Fruit fly (Drosophila melanogaster) whole organism, embryonic: ENCODE data around the gene S-Lap4.

Experiments used
- Aef1 ChIP-seq: fragments of 200-800 bp; sonication (Bioruptor generic); IDR thresholded peaks from 3 replicates; pipeline ENCODE4 v1.3.6; 2022; ENCODE audit warnings: missing biosample characterization, missing genetic modification characterization
- Asciz ChIP-seq: fragments of 200-800 bp; sonication (Bioruptor generic); optimal IDR thresholded peaks from 2 replicates; lab custom pipeline; 2017; ENCODE audit warnings: missing biosample characterization, mild to moderate bottlenecking, missing genetic modification characterization, missing genetic modification reagents
- BEAF-32 ChIP-seq: fragments of 200-800 bp; sonication (Bioruptor generic); optimal IDR thresholded peaks from 3 replicates; lab custom pipeline; 2017; ENCODE audit warnings: missing biosample characterization, missing genetic modification characterization, mild to moderate bottlenecking, moderate library complexity, missing genetic modification reagents
- CG11696 ChIP-seq: fragments of 200-800 bp; sonication (Bioruptor generic); IDR thresholded peaks from 2 replicates; pipeline ENCODE4 v1.3.6; 2022; ENCODE audit warnings: missing biosample characterization, missing genetic modification characterization
- CG12104 ChIP-seq: fragments of 200-800 bp; sonication (Bioruptor generic); optimal IDR thresholded peaks from 3 replicates; lab custom pipeline; 2016; ENCODE audit warnings: missing biosample characterization, missing genetic modification characterization
- CG12769 ChIP-seq: fragments of 200-800 bp; sonication (Bioruptor generic); optimal IDR thresholded peaks from 2 replicates; lab custom pipeline; 2019; ENCODE audit warnings: missing biosample characterization, mild to moderate bottlenecking, missing genetic modification characterization, moderate library complexity
- CG13775 ChIP-seq: fragments of 200-800 bp; sonication (Bioruptor generic); optimal IDR thresholded peaks from 3 replicates; lab custom pipeline; 2017; ENCODE audit warnings: missing biosample characterization, mild to moderate bottlenecking, missing genetic modification characterization
- CG13894 ChIP-seq: fragments of 200-800 bp; sonication (Bioruptor generic); optimal IDR thresholded peaks from 3 replicates; lab custom pipeline; 2018; ENCODE audit warnings: missing biosample characterization, mild to moderate bottlenecking, missing genetic modification characterization, moderate library complexity
- CG15479 ChIP-seq: fragments of 200-800 bp; sonication (Bioruptor generic); optimal IDR thresholded peaks from 3 replicates; lab custom pipeline; 2019; ENCODE audit warnings: missing biosample characterization, mild to moderate bottlenecking, missing genetic modification characterization, moderate library complexity
- CG3281 ChIP-seq: fragments of 200-800 bp; sonication (Bioruptor generic); optimal IDR thresholded peaks from 3 replicates; lab custom pipeline; 2017; ENCODE audit warnings: missing biosample characterization, mild to moderate bottlenecking, missing genetic modification characterization
- CG34376 ChIP-seq: fragments of 200-800 bp; sonication (Bioruptor generic); optimal IDR thresholded peaks from 2 replicates; lab custom pipeline; 2018; ENCODE audit warnings: missing biosample characterization, mild to moderate bottlenecking, missing genetic modification characterization
- CG4328 ChIP-seq: fragments of 200-800 bp; sonication (Bioruptor generic); optimal IDR thresholded peaks from 3 replicates; lab custom pipeline; 2017; ENCODE audit warnings: missing biosample characterization, missing genetic modification reagents, missing genetic modification characterization
- CG4424 ChIP-seq: fragments of 200-800 bp; sonication (Bioruptor generic); optimal IDR thresholded peaks from 3 replicates; lab custom pipeline; 2016; ENCODE audit warnings: missing biosample characterization, missing genetic modification characterization
- CG4730 ChIP-seq: fragments of 200-800 bp; sonication (Bioruptor generic); IDR thresholded peaks from 2 replicates; pipeline ENCODE4 v1.3.6; 2022; ENCODE audit warnings: missing biosample characterization, missing genetic modification characterization
- CG7839 ChIP-seq: fragments of 200-800 bp; sonication (Bioruptor generic); optimal IDR thresholded peaks from 3 replicates; lab custom pipeline; 2018; ENCODE audit warnings: missing biosample characterization, mild to moderate bottlenecking, missing genetic modification characterization, moderate library complexity
- CG9727 ChIP-seq: fragments of 200-800 bp; sonication (Bioruptor generic); optimal IDR thresholded peaks from 3 replicates; lab custom pipeline; 2017; ENCODE audit warnings: missing biosample characterization, mild to moderate bottlenecking, missing genetic modification characterization
- CG9817 ChIP-seq: fragments of 200-800 bp; sonication (Bioruptor generic); optimal IDR thresholded peaks from 2 replicates; lab custom pipeline; 2018; ENCODE audit warnings: missing biosample characterization, mild to moderate bottlenecking, missing genetic modification characterization, moderate library complexity
- CoRest ChIP-seq: fragments of 200-800 bp; sonication (Bioruptor generic); optimal IDR thresholded peaks from 3 replicates; lab custom pipeline; 2018; ENCODE audit warnings: missing biosample characterization, mild to moderate bottlenecking, missing genetic modification characterization, moderate library complexity
- D ChIP-seq, 2 experiments: fragments of 200-800 bp in 1 of 2; fragments of >200 bp in 1 of 2; sonication (Bioruptor generic) in 1 of 2; optimal IDR thresholded peaks; 2 replicates in 1 of 2; 3 replicates in 1 of 2; lab custom pipeline; 2017; ENCODE audit warnings: mild to moderate bottlenecking in 1 of 2, missing biosample characterization in 1 of 2, missing genetic modification characterization in 1 of 2, missing genetic modification reagents in 1 of 2
- Dfd ChIP-seq, 2 experiments: fragments of >200 bp; optimal IDR thresholded peaks; 2 replicates each; lab custom pipeline; 2017; ENCODE audit warnings: missing biosample characterization in 2 of 2, missing genetic modification characterization in 2 of 2
- HLH54F ChIP-seq: fragments of 200-800 bp; sonication (Bioruptor generic); optimal IDR thresholded peaks from 3 replicates; lab custom pipeline; 2016; ENCODE audit warnings: missing biosample characterization, missing genetic modification characterization
- Hr3 ChIP-seq: fragments of 200-800 bp; sonication (Bioruptor generic); optimal IDR thresholded peaks from 3 replicates; lab custom pipeline; 2016; ENCODE audit warnings: missing biosample characterization, missing genetic modification characterization
- Hr51 ChIP-seq, 2 experiments: fragments of 200-800 bp; sonication (Bioruptor generic); optimal IDR thresholded peaks; 2 replicates in 1 of 2; 3 replicates in 1 of 2; lab custom pipeline; 2016 to 2018; ENCODE audit warnings: missing biosample characterization in 2 of 2, missing genetic modification characterization in 2 of 2, mild to moderate bottlenecking in 1 of 2, moderate library complexity in 1 of 2
- Hsf ChIP-seq: fragments of 200-800 bp; sonication (Bioruptor generic); optimal IDR thresholded peaks from 3 replicates; lab custom pipeline; 2016; ENCODE audit warnings: missing biosample characterization, missing genetic modification characterization
- Meics ChIP-seq: fragments of 200-800 bp; sonication (Bioruptor generic); optimal IDR thresholded peaks from 2 replicates; lab custom pipeline; 2017; ENCODE audit warnings: missing biosample characterization, mild to moderate bottlenecking, missing genetic modification characterization
- NC2α ChIP-seq: fragments of 200-800 bp; sonication (Bioruptor generic); optimal IDR thresholded peaks from 2 replicates; lab custom pipeline; 2016; ENCODE audit warnings: missing biosample characterization, missing genetic modification characterization
- NfI ChIP-seq: fragments of 200-800 bp; sonication (Bioruptor generic); optimal IDR thresholded peaks from 3 replicates; lab custom pipeline; 2018; ENCODE audit warnings: missing biosample characterization, mild to moderate bottlenecking, missing genetic modification characterization, moderate library complexity
- Sox102F ChIP-seq: fragments of 200-800 bp; sonication (Bioruptor generic); optimal IDR thresholded peaks from 2 replicates; lab custom pipeline; 2018; ENCODE audit warnings: missing biosample characterization, mild to moderate bottlenecking, missing genetic modification characterization, moderate library complexity
- Trl ChIP-seq, 3 experiments: fragments of >200 bp in 2 of 3; fragments of 200-800 bp in 1 of 3; sonication (Bioruptor generic) in 1 of 3; optimal IDR thresholded peaks; 2 replicates in 1 of 3; 3 replicates in 2 of 3; lab custom pipeline; 2016 to 2017; ENCODE audit warnings: missing biosample characterization in 1 of 3, missing genetic modification characterization in 1 of 3
- ash1 ChIP-seq: fragments of 200-800 bp; sonication (Bioruptor generic); optimal IDR thresholded peaks from 2 replicates; lab custom pipeline; 2018; ENCODE audit warnings: missing biosample characterization, mild to moderate bottlenecking, missing genetic modification characterization
- cato ChIP-seq: fragments of 200-800 bp; sonication (Bioruptor generic); optimal IDR thresholded peaks from 2 replicates; lab custom pipeline; 2016; ENCODE audit warnings: missing biosample characterization, missing genetic modification characterization, borderline replicate concordance
- cwo ChIP-seq: fragments of 200-800 bp; sonication (Bioruptor generic); optimal IDR thresholded peaks from 3 replicates; lab custom pipeline; 2017; ENCODE audit warnings: missing biosample characterization, missing genetic modification characterization, mild to moderate bottlenecking, moderate library complexity, missing genetic modification reagents
- gce ChIP-seq: fragments of 200-800 bp; sonication (Bioruptor generic); IDR thresholded peaks from 3 replicates; pipeline ENCODE4 v1.3.6; 2022; ENCODE audit warnings: missing biosample characterization, missing genetic modification characterization
- gem ChIP-seq: fragments of 200-800 bp; sonication (Bioruptor generic); optimal IDR thresholded peaks from 2 replicates; lab custom pipeline; 2019; ENCODE audit warnings: missing biosample characterization, mild to moderate bottlenecking, missing genetic modification characterization, moderate library complexity
- grau ChIP-seq: fragments of 200-800 bp; optimal IDR thresholded peaks from 3 replicates; lab custom pipeline; 2019; ENCODE audit warnings: missing biosample characterization, mild to moderate bottlenecking, missing genetic modification characterization, moderate library complexity
- ind ChIP-seq: fragments of 200-800 bp; sonication (Bioruptor generic); optimal IDR thresholded peaks from 3 replicates; lab custom pipeline; 2016; ENCODE audit warnings: missing biosample characterization, missing genetic modification characterization
- lab ChIP-seq: fragments of 200-800 bp; sonication (Bioruptor generic); optimal IDR thresholded peaks from 3 replicates; lab custom pipeline; 2017; ENCODE audit warnings: missing biosample characterization, missing genetic modification characterization, mild to moderate bottlenecking, moderate library complexity, missing genetic modification reagents
- lilli ChIP-seq: fragments of 200-800 bp; sonication (Bioruptor generic); optimal IDR thresholded peaks from 3 replicates; lab custom pipeline; 2016; ENCODE audit warnings: missing biosample characterization, missing genetic modification characterization
- lmd ChIP-seq: fragments of 200-800 bp; sonication (Bioruptor generic); IDR thresholded peaks from 2 replicates; pipeline ENCODE4 v1.3.6; 2022; ENCODE audit warnings: missing biosample characterization, missing genetic modification characterization
- lola ChIP-seq, 3 experiments: fragments of >200 bp in 2 of 3; fragments of 200-800 bp in 1 of 3; sonication (Bioruptor generic) in 1 of 3; optimal IDR thresholded peaks; 2 replicates each; lab custom pipeline; 2017 to 2019; ENCODE audit warnings: missing biosample characterization in 3 of 3, missing genetic modification characterization in 3 of 3, mild to moderate bottlenecking in 1 of 3, moderate library complexity in 1 of 3
- mld ChIP-seq: fragments of 200-800 bp; sonication (Bioruptor generic); IDR thresholded peaks from 3 replicates; pipeline ENCODE4 v1.3.6; 2022; ENCODE audit warnings: missing biosample characterization, missing genetic modification characterization; ENCODE audit not compliant: partially characterized antibody
- pum ChIP-seq: fragments of 200-800 bp; sonication (Bioruptor generic); optimal IDR thresholded peaks from 2 replicates; lab custom pipeline; 2016; ENCODE audit warnings: missing biosample characterization, missing genetic modification characterization
- rib ChIP-seq: fragments of 200-800 bp; sonication (Bioruptor generic); IDR thresholded peaks from 2 replicates; pipeline ENCODE4 v1.3.6; 2022; ENCODE audit warnings: missing biosample characterization, missing genetic modification characterization
- row ChIP-seq: fragments of 200-800 bp; sonication (Bioruptor generic); IDR thresholded peaks from 3 replicates; pipeline ENCODE4 v1.3.6; 2022; ENCODE audit warnings: missing biosample characterization, missing genetic modification characterization
- toy ChIP-seq: fragments of 200-800 bp; sonication (Bioruptor generic); IDR thresholded peaks from 2 replicates; pipeline ENCODE4 v1.3.6; 2022; ENCODE audit warnings: missing biosample characterization, missing genetic modification characterization
- tup ChIP-seq: fragments of 200-800 bp; sonication (Bioruptor generic); optimal IDR thresholded peaks from 2 replicates; lab custom pipeline; 2016; ENCODE audit warnings: missing biosample characterization, mild to moderate bottlenecking, missing genetic modification characterization, moderate library complexity
- vnd ChIP-seq: fragments of 200-800 bp; sonication (Bioruptor generic); IDR thresholded peaks from 3 replicates; pipeline ENCODE4 v1.3.6; 2022; ENCODE audit warnings: missing biosample characterization, missing genetic modification characterization; ENCODE audit not compliant: partially characterized antibody

The S-Lap4 gene

DNA sequence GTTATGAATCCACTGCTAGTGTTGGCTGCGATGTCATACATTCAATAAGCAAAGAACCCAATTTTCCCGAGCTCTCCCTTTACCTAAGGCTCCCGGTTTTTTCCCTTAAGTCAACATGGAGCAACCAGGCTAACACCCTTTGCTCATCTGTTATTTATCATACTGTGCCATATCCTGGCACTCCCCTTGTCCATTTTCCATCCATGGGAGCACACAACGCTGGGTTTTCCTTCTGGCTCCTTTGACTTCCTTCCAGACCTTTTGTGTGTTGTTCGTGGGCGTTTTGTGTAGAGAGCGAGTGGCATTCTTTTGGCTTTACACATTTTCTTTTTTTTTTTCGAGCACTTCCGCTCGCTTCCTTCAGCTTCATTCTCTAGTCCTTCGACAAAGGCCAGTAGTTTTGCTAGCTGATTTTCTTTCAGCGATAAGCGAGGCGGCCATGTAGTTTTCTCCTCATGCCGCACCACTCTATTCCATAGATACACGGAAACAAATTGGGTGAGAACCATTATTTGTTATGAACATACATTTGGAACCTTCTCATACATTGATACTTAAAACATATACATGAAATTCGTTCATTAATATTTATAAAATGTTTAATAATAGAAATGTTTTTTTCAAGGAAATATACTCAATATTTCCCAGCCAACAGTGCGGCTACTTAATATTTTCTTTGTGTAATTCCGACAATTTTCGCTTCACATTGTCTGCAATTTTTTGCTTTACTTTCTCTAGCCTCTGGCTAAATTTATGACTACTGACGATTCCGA, 5.4 kb downstream of the S-Lap4 start (continued):
- no peak for TF ChIP-seq CG4328
- TF ChIP-seq CG12104 (GFP tag; lab: Kevin White, UChicago) = no peak
- TF ChIP-seq HLH54F (GFP tag; lab: Kevin White, UChicago) = no peak
- TF ChIP-seq gce (GFP tag; lab: Robert Waterston, UW) = no peak
- no peak for TF ChIP-seq Asciz (GFP tag; lab: Kevin White, UChicago)
- no peak for TF ChIP-seq mld (GFP tag; lab: Robert Waterston, UW)
- TF ChIP-seq cwo (GFP tag; lab: Kevin White, UChicago) = peak; percentile 2
- no peak for TF ChIP-seq Hsf
- peak; percentile 47; the same call in 2 of the 3 replicates for TF ChIP-seq row (GFP tag; lab: Robert Waterston, UW)
- TF ChIP-seq CG15479 (GFP tag; lab: Kevin White, UChicago) = no peak
- TF ChIP-seq Aef1 (GFP tag; lab: Robert Waterston, UW) = no peak
- no peak for TF ChIP-seq NfI
- no peak for TF ChIP-seq CG9817 (tag; lab: Kevin White, UChicago)
- TF ChIP-seq CG3281 (GFP tag; lab: Kevin White, UChicago) = peak; percentile 18
- TF ChIP-seq vnd = no peak
- TF ChIP-seq toy (GFP tag; lab: Robert Waterston, UW) = no peak
- TF ChIP-seq lab (GFP tag; lab: Kevin White, UChicago) = peak; percentile 49
- TF ChIP-seq Sox102F (GFP tag; lab: Kevin White, UChicago) = peak; percentile 13
- TF ChIP-seq CG11696 (GFP tag; lab: Robert Waterston, UW) = no peak
- peak; percentile 21 for TF ChIP-seq CG7839
- no peak for TF ChIP-seq cato (GFP tag; lab: Kevin White, UChicago)
- TF ChIP-seq CoRest (tag; lab: Kevin White, UChicago) = no peak
- no peak for TF ChIP-seq Trl (optimal IDR thresholded peaks at IDR 0.05; lab: Kevin White, UChicago)
- TF ChIP-seq Trl (GFP tag; optimal IDR thresholded peaks at IDR 0.05; lab: Kevin White, UChicago) = no peak
- peak; percentile 0 for TF ChIP-seq ind (GFP tag; lab: Kevin White, UChicago)
- TF ChIP-seq Hr51 (GFP tag; optimal IDR thresholded peaks at IDR 0.05; lab: Kevin White, UChicago) = peak in 1 of 2 experiments; percentile 15
- no peak for TF ChIP-seq pum
- TF ChIP-seq Meics (GFP tag; lab: Kevin White, UChicago) = peak; percentile 34
- TF ChIP-seq CG4424 (GFP tag; lab: Kevin White, UChicago) = no peak
- no peak for TF ChIP-seq ash1 (GFP tag; lab: Kevin White, UChicago)
- no peak for TF ChIP-seq CG12769 (tag; lab: Kevin White, UChicago)
- TF ChIP-seq CG9727 (GFP tag; lab: Kevin White, UChicago) = no peak
- no peak for TF ChIP-seq BEAF-32 (GFP tag; lab: Kevin White, UChicago)
- peak; percentile 94 for TF ChIP-seq CG13894 (tag; lab: Kevin White, UChicago)
- no peak for TF ChIP-seq D (optimal IDR thresholded peaks at IDR 0.05; lab: Kevin White, UChicago)
- TF ChIP-seq D (GFP tag; optimal IDR thresholded peaks at IDR 0.05; lab: Kevin White, UChicago) = no peak
- TF ChIP-seq tup (GFP tag; lab: Kevin White, UChicago) = no peak

dm6 chr3L:10504607-10505006, 13.9 kb downstream of the S-Lap4 start:
- TF ChIP-seq gem (peak; percentile 22), grau (tag; lab: Kevin White, UChicago) (peak; percentile 67), CG7839 (peak; percentile 3), Hr3 (no peak), lilli (GFP tag; lab: Kevin White, UChicago) (no peak), CG13775 (GFP tag; lab: Kevin White, UChicago) (no peak), cato (GFP tag; lab: Kevin White, UChicago) (no peak), rib (GFP tag; lab: Robert Waterston, UW) (no peak), CG4730 (GFP tag; lab: Robert Waterston, UW) (0 out of 2 replicates have a peak, but pooled peaks have one; percentile 7), Dfd (GFP tag; optimal IDR thresholded peaks at IDR 0.05; lab: Kevin White, UChicago) (no peak), row (GFP tag; lab: Robert Waterston, UW) (peak; percentile 50; the same call in 2 of the 3 replicates), lmd (GFP tag; lab: Robert Waterston, UW) (0 out of 2 replicates have a peak, but pooled peaks have one; percentile 8), CG12104 (GFP tag; lab: Kevin White, UChicago) (no peak), NC2α (GFP tag; lab: Kevin White, UChicago) (no peak), lola (GFP tag; optimal IDR thresholded peaks at IDR 0.05; lab: Kevin White, UChicago) (peak in 1 of 3 experiments; percentile 17), CG34376 (GFP tag; lab: Kevin White, UChicago) (no peak)
